Worm (Caenorhabditis elegans) whole organism, L1 larva: ENCODE results near the gene fbxa-104.

Experiments used
- C34B4.2 ChIP-seq: sonication (generic microtip); optimal IDR thresholded peaks from 2 replicates; lab custom pipeline; 2017; ENCODE audit warnings: mild to moderate bottlenecking, missing genetic modification characterization, missing compliant biosample characterization
- F16B12.6 ChIP-seq: fragments of 150-350 bp; optimal IDR thresholded peaks from 2 replicates; lab custom pipeline; 2014; ENCODE audit warnings: missing biosample characterization, missing genetic modification characterization
- Y116A8C.19 ChIP-seq: sonication (generic microtip); optimal IDR thresholded peaks from 2 replicates; lab custom pipeline; 2016; ENCODE audit warnings: missing compliant biosample characterization, missing genetic modification characterization, borderline replicate concordance
- alr-1 ChIP-seq: fragments of 200-800 bp; sonication (Bioruptor generic); optimal IDR thresholded peaks from 2 replicates; lab custom pipeline; 2018; ENCODE audit warnings: borderline replicate concordance, mild to moderate bottlenecking, missing genetic modification characterization, missing compliant biosample characterization
- aly-2 ChIP-seq: fragments of 150-350 bp; optimal IDR thresholded peaks from 2 replicates; lab custom pipeline; 2014; ENCODE audit warnings: missing biosample characterization, missing genetic modification characterization
- blmp-1 ChIP-seq: fragments of 150-350 bp; optimal IDR thresholded peaks from 2 replicates; lab custom pipeline; 2014; ENCODE audit warnings: missing biosample characterization, missing genetic modification characterization
- ceh-63 ChIP-seq: fragments of 200-800 bp; sonication (Bioruptor generic); optimal IDR thresholded peaks from 2 replicates; lab custom pipeline; 2018; ENCODE audit warnings: mild to moderate bottlenecking, missing genetic modification characterization, missing compliant biosample characterization
- ceh-82 ChIP-seq, 3 experiments: fragments of 150-350 bp in 1 of 3; sonication (generic microtip) in 2 of 3; optimal IDR thresholded peaks; 2 replicates each; lab custom pipeline; 2014 to 2017; ENCODE audit warnings: missing biosample characterization in 3 of 3, missing genetic modification characterization in 3 of 3
- dpl-1 ChIP-seq, 3 experiments: fragments of 150-350 bp in 2 of 3; sonication (generic microtip) in 1 of 3; optimal IDR thresholded peaks; 2 replicates each; lab custom pipeline; 2014 to 2017; ENCODE audit warnings: missing biosample characterization in 3 of 3, missing genetic modification characterization in 3 of 3, missing genetic modification reagents in 3 of 3
- dsc-1 ChIP-seq: sonication (generic microtip); optimal IDR thresholded peaks from 2 replicates; lab custom pipeline; 2016; ENCODE audit warnings: mild to moderate bottlenecking, missing genetic modification characterization, missing compliant biosample characterization
- efl-1 ChIP-seq, 4 experiments: fragments of 150-350 bp; optimal IDR thresholded peaks in 3 of 4; peaks in 1 of 4; 1 replicate in 1 of 4; 2 replicates in 3 of 4; lab custom pipeline; 2014; ENCODE audit warnings: missing biosample characterization in 2 of 4, missing genetic modification characterization in 2 of 4, missing genetic modification reagents in 2 of 4
- egl-27 ChIP-seq, 2 experiments: fragments of 150-350 bp in 1 of 2; sonication (generic microtip); optimal IDR thresholded peaks; 3 replicates each; lab custom pipeline; 2017 to 2018; ENCODE audit warnings: missing biosample characterization in 2 of 2, missing genetic modification characterization in 2 of 2, missing genetic modification reagents in 2 of 2
- fkh-4 ChIP-seq: sonication (generic microtip); optimal IDR thresholded peaks from 2 replicates; lab custom pipeline; 2016; ENCODE audit warnings: missing compliant biosample characterization, missing genetic modification characterization, borderline replicate concordance
- grh-1 ChIP-seq: fragments of 200-800 bp; sonication (Bioruptor generic); IDR thresholded peaks from 2 replicates; pipeline ENCODE4 v1.3.6; 2022; ENCODE audit warnings: missing genetic modification reagents, missing genetic modification characterization, missing compliant biosample characterization
- isw-1 ChIP-seq: fragments of 200-800 bp; sonication (Bioruptor generic); IDR thresholded peaks from 2 replicates; pipeline ENCODE4 v1.3.6; 2022; ENCODE audit warnings: missing genetic modification characterization, missing compliant biosample characterization
- jun-1 ChIP-seq: fragments of 150-350 bp; optimal IDR thresholded peaks from 2 replicates; lab custom pipeline; 2014; ENCODE audit warnings: missing biosample characterization, missing genetic modification reagents, missing genetic modification characterization
- lin-15B ChIP-seq: fragments of 150-350 bp; sonication (generic microtip); optimal IDR thresholded peaks from 3 replicates; lab custom pipeline; 2014; ENCODE audit warnings: missing biosample characterization, missing genetic modification characterization
- lin-39 ChIP-seq: fragments of 150-350 bp; optimal IDR thresholded peaks from 2 replicates; lab custom pipeline; 2014; ENCODE audit warnings: missing biosample characterization, missing genetic modification reagents, missing genetic modification characterization
- lsy-2 ChIP-seq, 2 experiments: fragments of 150-350 bp; optimal IDR thresholded peaks; 2 replicates each; lab custom pipeline; 2014; ENCODE audit warnings: missing biosample characterization in 2 of 2, missing genetic modification characterization in 2 of 2
- mef-2 ChIP-seq: fragments of 150-350 bp; optimal IDR thresholded peaks from 2 replicates; lab custom pipeline; 2014; ENCODE audit warnings: missing biosample characterization, missing genetic modification characterization
- mep-1 ChIP-seq: fragments of 150-350 bp; optimal IDR thresholded peaks from 2 replicates; lab custom pipeline; 2014; ENCODE audit warnings: missing biosample characterization, missing genetic modification characterization
- nhr-11 ChIP-seq: fragments of 150-350 bp; optimal IDR thresholded peaks from 2 replicates; lab custom pipeline; 2014; ENCODE audit warnings: missing biosample characterization, missing genetic modification characterization
- nhr-12 ChIP-seq: sonication (generic microtip); optimal IDR thresholded peaks from 2 replicates; lab custom pipeline; 2017; ENCODE audit warnings: missing biosample characterization, missing genetic modification characterization
- nhr-237 ChIP-seq: fragments of 150-350 bp; optimal IDR thresholded peaks from 2 replicates; lab custom pipeline; 2014; ENCODE audit warnings: missing biosample characterization, missing genetic modification characterization
- nhr-71 ChIP-seq: sonication (generic microtip); optimal IDR thresholded peaks from 2 replicates; lab custom pipeline; 2016; ENCODE audit warnings: mild to moderate bottlenecking, missing genetic modification characterization, moderate library complexity, missing compliant biosample characterization
- nhr-76 ChIP-seq: sonication (generic microtip); optimal IDR thresholded peaks from 2 replicates; lab custom pipeline; 2017; ENCODE audit warnings: missing biosample characterization, missing genetic modification characterization
- sox-4 ChIP-seq: sonication (generic microtip); optimal IDR thresholded peaks from 2 replicates; lab custom pipeline; 2016; ENCODE audit warnings: missing genetic modification characterization, missing compliant biosample characterization
- sup-37 ChIP-seq: fragments of 200-800 bp; sonication (Bioruptor generic); optimal IDR thresholded peaks from 2 replicates; lab custom pipeline; 2018; ENCODE audit warnings: mild to moderate bottlenecking, missing genetic modification characterization, missing compliant biosample characterization
- tlp-1 ChIP-seq: fragments of 150-350 bp; optimal IDR thresholded peaks from 2 replicates; lab custom pipeline; 2014; ENCODE audit warnings: missing biosample characterization, missing genetic modification characterization
- unc-130 ChIP-seq: fragments of 150-350 bp; optimal IDR thresholded peaks from 2 replicates; lab custom pipeline; 2017; ENCODE audit warnings: missing biosample characterization, missing genetic modification characterization, inconsistent platforms
- unc-62 ChIP-seq: fragments of 150-350 bp; optimal IDR thresholded peaks from 2 replicates; lab custom pipeline; 2014; ENCODE audit warnings: missing biosample characterization, missing genetic modification reagents, missing genetic modification characterization
- unc-86 ChIP-seq: sonication (generic microtip); optimal IDR thresholded peaks from 2 replicates; lab custom pipeline; 2016; ENCODE audit warnings: missing genetic modification characterization, missing compliant biosample characterization
- zag-1 ChIP-seq: fragments of 150-350 bp; optimal IDR thresholded peaks from 2 replicates; lab custom pipeline; 2014; ENCODE audit warnings: missing biosample characterization, missing genetic modification characterization
- zip-4 ChIP-seq: fragments of 200-800 bp; sonication (Bioruptor generic); optimal IDR thresholded peaks from 2 replicates; lab custom pipeline; 2018; ENCODE audit warnings: mild to moderate bottlenecking, missing genetic modification characterization, moderate library complexity, missing compliant biosample characterization
- ztf-4 ChIP-seq: fragments of 150-350 bp; optimal IDR thresholded peaks from 2 replicates; lab custom pipeline; 2014; ENCODE audit warnings: missing biosample characterization, missing genetic modification characterization

The fbxa-104 gene

ce11 chrV:15415951-15416350 is 7.5 kb downstream of the fbxa-104 start, which contains the start of gene srh-265:
Gene srh-265 (plus strand): TSS chrV:15416251.
- TF ChIP-seq lin-39 (tag; lab: Kevin White, UChicago), result no peak
- no peak for TF ChIP-seq zag-1 (tag; lab: Kevin White, UChicago)
- no peak for TF ChIP-seq aly-2 (tag; lab: Kevin White, UChicago)
- TF ChIP-seq mep-1, result no peak
- TF ChIP-seq nhr-71, result no peak
- TF ChIP-seq lsy-2 (tag; optimal IDR thresholded peaks at IDR 0.05; lab: Kevin White, UChicago), result no peak
- TF ChIP-seq nhr-11 (tag; lab: Kevin White, UChicago), result no peak
- TF ChIP-seq grh-1 (GFP tag; lab: Robert Waterston, UW), result no peak
- no peak for TF ChIP-seq blmp-1 (tag; lab: Kevin White, UChicago)
- no peak for TF ChIP-seq unc-86 (tag; lab: Kevin White, UChicago)
- no peak for TF ChIP-seq F16B12.6 (tag; lab: Kevin White, UChicago)
- no peak for TF ChIP-seq unc-130 (tag; lab: Kevin White, UChicago)
- TF ChIP-seq isw-1 (GFP tag; lab: Robert Waterston, UW), result no peak
- no peak for TF ChIP-seq tlp-1 (tag; lab: Kevin White, UChicago)
- TF ChIP-seq ceh-82 (tag; optimal IDR thresholded peaks at IDR 0.05; lab: Kevin White, UChicago), result no peak
- TF ChIP-seq egl-27 (tag; optimal IDR thresholded peaks at IDR 0.05; lab: Kevin White, UChicago), result no peak
- no peak for TF ChIP-seq fkh-4

DNA sequence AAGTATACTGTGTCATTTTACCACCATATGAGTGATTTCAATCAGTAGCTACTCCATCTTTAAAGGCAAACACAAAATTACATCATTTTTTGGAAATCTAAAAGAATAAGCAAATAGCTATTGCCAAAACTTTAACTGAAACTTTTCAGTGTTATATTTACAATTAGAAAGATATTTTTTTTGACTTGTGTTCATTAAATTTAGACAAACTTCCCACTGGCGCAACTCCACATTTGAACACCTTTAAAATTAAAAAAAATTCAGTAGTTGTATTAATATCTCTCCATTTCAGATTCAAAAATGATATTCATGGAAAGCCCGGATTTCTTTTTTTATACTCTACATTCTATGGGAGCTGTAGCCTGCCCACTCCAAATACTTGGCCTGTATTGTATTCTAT is 9.6 kb downstream of the fbxa-104 start, which contains the start of gene srh-264:
TSS of gene srh-264 (plus strand) at position 301 of the 400 bp plus-strand sequence.
- TF ChIP-seq ceh-63 (GFP tag; lab: Kevin White, UChicago), result no peak
- no peak for TF ChIP-seq ztf-4 (tag; lab: Kevin White, UChicago)
- TF ChIP-seq alr-1 (tag; lab: Kevin White, UChicago), result no peak
- no peak for TF ChIP-seq lin-15B (tag; lab: Kevin White, UChicago)
- no peak for TF ChIP-seq nhr-12 (tag; lab: Kevin White, UChicago)
- no peak for TF ChIP-seq jun-1 (tag; lab: Kevin White, UChicago)
- TF ChIP-seq nhr-76 (tag; lab: Kevin White, UChicago), result no peak

ce11 chrV:15412625-15413024 is 10.9 kb downstream of the fbxa-104 start, which contains the start of gene srbc-63:
Gene srbc-63 (minus strand): TSS chrV:15412725.
- TF ChIP-seq sup-37 (GFP tag; lab: Kevin White, UChicago), result no peak
- no peak for TF ChIP-seq nhr-237 (tag; lab: Kevin White, UChicago)
- no peak for TF ChIP-seq mef-2 (tag; lab: Kevin White, UChicago)
- TF ChIP-seq unc-62, result no peak
- no peak for TF ChIP-seq sox-4 (tag; lab: Kevin White, UChicago)
- TF ChIP-seq dsc-1 (tag; lab: Kevin White, UChicago), result no peak
- no peak for TF ChIP-seq dpl-1 (GFP tag; optimal IDR thresholded peaks at IDR 0.05; lab: Kevin White, UChicago)
- TF ChIP-seq ceh-63 (GFP tag; lab: Kevin White, UChicago), result no peak
- TF ChIP-seq efl-1 (optimal IDR thresholded peaks at IDR 0.05; lab: Kevin White, UChicago), result no peak
- TF ChIP-seq efl-1 (GFP tag; optimal IDR thresholded peaks at IDR 0.05 in 1 of 2; lab: Kevin White, UChicago), result no peak
- TF ChIP-seq, all 84 proteins: peak for 0

- TF ChIP-seq nhr-11 (tag; lab: Kevin White, UChicago) (no peak), zag-1 (tag; lab: Kevin White, UChicago) (no peak), ztf-4 (tag; lab: Kevin White, UChicago) (no peak), dsc-1 (tag; lab: Kevin White, UChicago) (no peak), C34B4.2 (tag; lab: Kevin White, UChicago) (no peak), zip-4 (GFP tag; lab: Kevin White, UChicago) (no peak), Y116A8C.19 (tag; lab: Kevin White, UChicago) (no peak)
Observed at ce11 chrV:15406928-15407327, 16.6 kb downstream of the fbxa-104 start, which contains the start of gene srh-257. Gene srh-257 (plus strand): TSS chrV:15407228.
